Worm (Caenorhabditis elegans) whole organism, dauer: ENCODE data around the gene ubc-6.
"Not testable (repeated sequence)": the region's sequence is repeated elsewhere in the genome, so short reads cannot be mapped to it uniquely, and the experiment has no call there.

ENCODE experiments used
- unc-62 ChIP-seq: sonication (generic microtip); optimal IDR thresholded peaks from 2 replicates; lab custom pipeline; 2017; ENCODE audit warnings: missing biosample characterization, missing genetic modification reagents, missing genetic modification characterization

Gene ubc-6

DNA sequence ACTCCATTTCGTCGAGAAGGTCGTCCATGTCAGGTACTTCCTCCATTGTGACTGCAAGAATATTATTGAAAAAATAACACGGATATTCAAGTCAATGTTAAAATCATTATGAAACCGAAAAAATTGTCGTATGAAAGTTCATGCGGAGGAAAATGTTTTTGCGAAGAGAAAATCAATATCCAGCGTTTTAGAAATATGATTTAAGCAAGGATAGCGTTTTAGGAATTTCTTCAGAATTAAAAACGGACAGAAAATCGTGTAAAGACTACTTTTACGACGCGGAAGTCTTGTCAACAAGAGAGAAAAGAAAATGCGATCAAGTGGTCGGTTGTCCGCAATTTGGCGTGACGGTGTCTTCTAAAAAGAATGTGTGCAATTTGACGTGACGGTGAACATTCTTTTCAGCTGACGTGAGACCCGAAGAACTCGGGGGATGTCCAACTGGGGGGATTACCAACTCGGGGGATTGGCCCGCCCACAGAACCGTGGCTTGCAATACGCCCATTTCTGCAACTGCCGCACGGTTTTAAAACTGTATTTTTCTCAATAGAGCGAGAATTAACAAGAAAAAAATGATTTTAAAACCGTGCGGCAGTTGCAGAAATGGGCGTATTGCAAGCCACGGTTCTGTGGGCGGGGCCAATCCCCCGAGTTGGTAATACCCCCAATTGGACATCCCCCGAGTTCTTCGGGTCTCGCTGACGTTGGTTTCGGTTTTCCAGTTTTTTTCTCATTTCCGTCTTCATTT is at the start of gene ubc-6, which contains the start of gene aka-1:
ubc-6 (plus strand) TSS at position 701 of the 748 bp plus-strand sequence.
aka-1 (minus strand) TSS at position 51 of the 748 bp plus-strand sequence.
- no peak for TF ChIP-seq unc-62 (GFP tag; lab: Kevin White, UChicago)

DNA sequence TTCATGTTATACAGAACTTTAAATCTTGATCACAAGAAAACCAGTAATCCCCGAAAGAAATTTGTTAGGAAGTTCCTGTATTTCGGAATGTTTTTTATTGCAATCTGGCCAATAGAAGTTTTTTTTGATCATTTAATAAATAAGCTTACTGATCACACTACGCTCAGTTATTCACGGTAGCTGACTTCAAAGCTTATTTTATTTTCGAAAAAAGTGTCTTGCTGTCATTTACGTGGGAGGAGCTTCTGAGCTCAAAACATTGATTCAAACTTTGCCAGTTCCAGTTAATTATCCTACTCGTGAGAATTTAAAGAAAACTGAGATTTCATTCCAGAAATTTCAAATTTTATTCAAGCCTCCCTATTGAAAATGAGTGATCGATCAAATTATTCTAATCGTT is 46.7 kb upstream of the ubc-6 start, which contains the start of gene srd-54:
srd-54 (plus strand) TSS at position 301 of the 400 bp plus-strand sequence.
- TF ChIP-seq unc-62 (GFP tag; lab: Kevin White, UChicago) = no peak

DNA sequence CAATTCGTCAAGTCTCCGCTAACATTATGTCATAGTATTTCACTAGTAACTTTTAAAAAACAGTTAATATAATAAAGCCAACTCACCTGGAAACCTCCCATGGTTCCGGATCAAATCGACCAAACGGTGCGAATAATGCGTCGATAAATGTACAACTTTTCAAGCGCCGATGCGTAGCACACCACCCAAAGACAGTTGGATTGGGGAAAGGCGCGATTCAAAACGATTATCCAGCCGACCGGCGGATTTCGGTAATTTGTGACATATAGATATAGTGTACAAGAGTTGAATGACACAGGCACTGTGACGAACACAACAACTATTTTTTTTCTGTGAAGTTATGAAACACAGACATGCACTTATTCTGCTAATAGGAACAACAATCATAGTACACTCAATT is 44.8 kb upstream of the ubc-6 start, which contains the start of gene kcc-3:
kcc-3 (minus strand) TSS at position 101 of the 400 bp plus-strand sequence.
- TF ChIP-seq unc-62 (GFP tag; lab: Kevin White, UChicago) = no peak

DNA sequence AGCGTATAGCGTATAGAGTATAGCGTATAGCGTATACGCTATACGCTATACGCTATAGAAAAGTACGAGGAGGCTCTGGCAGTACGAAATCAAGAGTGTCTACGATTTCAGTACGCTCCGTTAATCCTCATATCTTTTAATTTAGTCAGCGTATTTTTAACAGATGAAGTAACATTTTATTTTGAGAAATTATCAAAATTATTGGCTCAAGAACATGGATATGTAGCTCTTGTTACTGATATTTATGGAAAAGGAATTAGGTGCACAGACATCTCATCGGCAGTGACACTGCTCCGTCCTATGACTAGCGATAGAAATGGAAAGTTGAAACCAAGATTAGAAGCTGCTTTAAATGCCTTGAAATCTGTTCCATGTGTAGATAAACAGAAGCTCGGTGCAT is 44.0 kb upstream of the ubc-6 start, which contains the start of gene K02A2.1:
K02A2.1 (plus strand) TSS at position 301 of the 400 bp plus-strand sequence.
- not testable (repeated sequence) for TF ChIP-seq unc-62 (GFP tag; lab: Kevin White, UChicago)

DNA sequence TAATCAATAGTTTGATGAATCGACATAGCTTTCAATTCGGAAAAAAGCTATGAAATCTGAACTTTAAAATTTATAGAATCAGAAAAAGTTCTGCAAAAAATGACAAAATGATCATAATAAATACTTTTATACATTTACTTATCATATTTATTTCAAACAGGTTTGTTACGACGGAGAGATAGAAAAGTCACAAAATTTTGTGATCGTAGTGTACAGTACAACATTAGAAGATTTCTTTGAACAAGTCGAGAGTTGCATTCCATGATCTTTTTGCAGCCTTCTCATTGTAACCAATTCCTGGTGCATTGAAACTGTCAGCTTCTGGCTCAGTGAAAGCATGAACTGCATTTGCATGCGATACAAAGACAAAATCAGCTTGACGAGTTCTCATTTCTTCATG is 22.8 kb upstream of the ubc-6 start, which contains the start of gene D1022.3:
D1022.3 (minus strand) TSS at position 101 of the 400 bp plus-strand sequence.
- TF ChIP-seq unc-62 (GFP tag; lab: Kevin White, UChicago) = no peak

DNA sequence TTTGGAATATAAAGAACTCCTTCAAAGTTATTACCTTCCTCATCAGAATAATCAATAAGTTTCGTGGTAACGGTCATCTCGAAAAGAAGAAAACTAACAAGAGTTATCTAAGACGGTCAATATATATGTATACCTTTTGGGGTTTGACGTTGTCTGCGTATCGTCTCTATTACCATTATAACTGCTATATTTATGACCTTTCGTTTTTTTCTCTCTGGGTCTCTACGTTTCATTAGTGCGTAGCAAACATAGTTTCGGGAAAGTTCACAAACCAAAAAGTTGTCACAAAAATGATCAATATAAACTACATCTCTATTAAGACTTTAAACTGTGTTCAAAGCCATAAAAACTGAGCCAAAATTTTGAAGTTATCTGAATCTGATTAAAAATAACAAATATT is 21.8 kb upstream of the ubc-6 start, which contains the start of gene D1022.4:
D1022.4 (minus strand) TSS at position 83 of the 400 bp plus-strand sequence.
- no peak for TF ChIP-seq unc-62 (GFP tag; lab: Kevin White, UChicago)

DNA sequence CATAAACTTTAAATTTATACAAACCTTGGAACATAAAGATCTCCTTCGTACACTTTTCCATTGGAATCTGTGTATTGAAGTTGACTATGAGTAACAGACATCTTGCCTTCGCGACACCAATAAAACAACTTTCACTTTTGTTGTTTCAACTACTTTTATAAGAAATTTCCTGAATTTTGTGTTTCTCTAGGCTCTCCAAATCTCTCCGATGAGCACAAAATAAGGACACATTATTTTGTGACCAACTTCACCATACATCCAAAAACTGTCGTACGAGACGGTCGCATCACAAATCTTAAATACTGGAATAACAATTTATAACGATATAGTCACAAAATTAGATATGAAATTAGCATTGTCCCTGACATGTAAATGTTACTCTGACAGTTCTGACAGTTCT is 20.3 kb upstream of the ubc-6 start, which contains the start of gene D1022.5:
D1022.5 (minus strand) TSS at position 101 of the 400 bp plus-strand sequence.
- TF ChIP-seq unc-62 (GFP tag; lab: Kevin White, UChicago) = no peak

DNA sequence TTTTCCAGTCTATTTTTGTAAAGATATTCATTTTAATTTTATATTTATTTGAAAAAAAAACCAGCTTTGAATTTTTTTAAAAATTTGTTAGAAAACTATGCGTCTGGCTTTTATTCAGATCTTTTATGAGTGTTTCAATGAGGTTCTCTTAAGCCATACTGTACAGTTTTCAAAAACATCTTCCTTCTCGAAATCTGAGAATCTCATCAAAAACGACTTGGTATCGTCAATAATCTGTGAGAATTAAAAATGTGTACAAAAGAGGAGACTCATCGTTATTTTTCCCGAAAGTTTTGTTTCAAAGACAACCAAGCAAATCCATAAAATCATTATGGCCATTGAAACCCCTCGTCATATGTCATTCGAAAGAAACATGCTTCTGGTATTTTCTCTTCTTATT is 19.8 kb upstream of the ubc-6 start, which contains the start of gene D1022.2:
D1022.2 (plus strand) TSS at position 301 of the 400 bp plus-strand sequence.
- no peak for TF ChIP-seq unc-62 (GFP tag; lab: Kevin White, UChicago)

DNA sequence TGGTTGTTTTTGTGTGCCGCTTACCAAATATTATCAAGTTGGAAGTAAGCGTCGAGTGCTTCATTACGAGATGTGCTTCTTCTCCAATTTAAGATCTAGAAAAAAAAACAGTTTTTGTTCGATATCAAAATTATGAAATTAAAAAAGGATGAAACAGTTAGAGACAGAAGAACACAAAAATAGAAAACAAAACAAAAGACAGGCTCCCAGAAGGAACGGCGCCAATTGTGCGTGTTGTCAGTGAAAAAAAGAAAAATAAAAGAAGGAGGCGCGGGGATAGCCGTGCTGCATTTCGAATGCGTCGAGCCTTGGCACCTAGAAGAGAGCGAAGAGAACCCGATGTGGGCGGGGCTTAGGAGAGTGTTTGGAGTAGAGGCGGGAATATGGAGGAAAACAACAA is 13.5 kb upstream of the ubc-6 start, which contains the start of gene sro-1:
sro-1 (minus strand) TSS at position 101 of the 400 bp plus-strand sequence.
- no peak for TF ChIP-seq unc-62 (GFP tag; lab: Kevin White, UChicago)

DNA sequence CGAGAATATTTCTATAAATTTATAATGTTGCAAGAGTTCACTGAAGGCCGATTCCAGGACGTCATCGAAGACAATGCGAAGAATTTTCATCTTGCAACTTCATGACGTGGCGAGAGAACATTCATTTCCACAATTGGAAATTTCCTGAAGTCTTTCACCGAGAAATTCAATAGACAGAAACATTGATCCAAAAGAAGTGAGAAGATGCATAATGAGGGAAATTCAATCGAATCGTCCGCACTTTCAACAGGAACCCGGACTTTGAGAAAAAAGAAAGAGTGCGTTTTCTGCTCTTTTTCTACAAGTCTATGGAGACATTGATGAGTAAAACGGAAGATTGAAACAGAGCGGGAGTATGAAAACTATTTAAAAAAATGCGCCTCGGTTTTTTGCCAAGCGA is 9.7 kb upstream of the ubc-6 start:
- no peak for TF ChIP-seq unc-62 (GFP tag; lab: Kevin White, UChicago)

DNA sequence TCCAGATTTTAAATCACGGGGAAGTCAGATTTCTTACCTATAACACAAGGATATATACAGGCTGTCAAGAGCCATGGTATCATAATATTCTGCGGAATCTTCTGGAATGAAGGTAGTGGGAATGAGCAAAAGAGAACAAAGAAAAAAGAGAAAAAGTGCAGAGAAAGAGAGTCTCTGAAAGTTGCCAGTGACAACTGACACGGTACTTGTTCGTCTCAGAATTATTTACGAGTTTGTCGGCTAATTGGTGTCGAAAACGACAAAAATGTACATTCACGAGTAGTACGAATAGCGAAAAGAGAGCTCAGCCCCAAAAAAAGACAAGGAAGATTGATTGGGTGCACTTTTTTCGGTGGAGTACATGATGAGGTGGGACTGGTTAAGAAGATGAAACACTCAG is 4.0 kb downstream of the ubc-6 start, which contains the start of gene cah-2:
cah-2 (minus strand) TSS at position 101 of the 400 bp plus-strand sequence.
- TF ChIP-seq unc-62 (GFP tag; lab: Kevin White, UChicago) = no peak

DNA sequence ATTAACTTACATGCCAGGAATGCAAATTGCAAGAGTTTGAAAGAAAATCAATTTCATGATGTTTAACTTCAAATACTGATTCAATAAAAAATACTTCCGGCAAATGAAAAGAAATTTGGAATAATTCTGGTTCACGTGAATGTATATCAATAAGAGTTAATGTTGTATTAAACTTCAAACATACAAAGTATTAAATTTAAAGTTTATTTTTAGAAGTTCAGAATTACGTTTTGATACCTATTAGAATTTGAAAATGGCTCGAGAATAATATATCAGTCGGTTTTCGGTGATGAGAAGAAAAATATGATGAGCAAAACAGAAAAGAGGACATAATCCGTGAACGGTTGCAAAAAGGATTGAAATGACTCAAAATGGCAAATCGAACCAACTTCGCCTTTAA is 10.6 kb downstream of the ubc-6 start, which contains the start of gene D1022.9:
D1022.9 (minus strand) TSS at position 101 of the 400 bp plus-strand sequence.
- TF ChIP-seq unc-62 (GFP tag; lab: Kevin White, UChicago) = no peak

DNA sequence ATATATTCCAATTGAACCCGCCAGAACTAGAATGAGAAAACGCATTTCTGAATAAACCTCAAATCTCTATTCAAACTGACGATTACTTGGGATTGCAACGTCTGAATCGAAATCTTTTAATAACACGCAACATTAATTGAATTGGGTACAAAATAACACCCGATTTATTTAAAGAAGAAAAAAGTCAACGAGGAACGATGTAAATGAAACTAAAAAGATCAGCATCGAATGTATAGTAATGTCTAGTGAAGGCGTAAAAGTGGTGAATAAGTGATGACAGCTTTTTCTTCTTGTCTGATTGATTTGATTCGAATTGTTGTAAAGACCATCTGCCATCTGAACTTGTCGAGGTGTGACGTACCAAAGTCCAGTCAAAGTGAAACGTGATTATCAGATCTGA is 14.6 kb downstream of the ubc-6 start, which contains the start of gene nas-23:
nas-23 (minus strand) TSS at position 101 of the 400 bp plus-strand sequence.
- no peak for TF ChIP-seq unc-62 (GFP tag; lab: Kevin White, UChicago)

DNA sequence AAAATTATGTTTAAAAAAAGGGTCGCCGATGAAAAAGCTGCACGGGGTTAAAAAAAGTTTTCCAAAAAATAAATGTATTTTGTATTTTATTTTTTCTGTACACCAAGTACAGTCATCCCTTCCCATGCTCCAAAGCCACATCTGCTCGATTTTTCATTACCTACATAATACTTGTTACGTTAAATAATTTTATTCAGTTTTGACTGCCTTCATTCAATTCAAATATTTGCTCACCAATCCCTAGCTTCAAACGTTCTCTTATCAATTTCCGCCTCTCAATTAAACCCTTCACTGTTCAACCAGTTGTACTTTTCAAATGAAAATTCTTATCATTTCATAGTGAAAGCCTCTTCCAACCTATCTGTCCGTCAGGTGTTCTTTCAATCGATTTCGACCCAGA is 15.2 kb downstream of the ubc-6 start, which contains the start of gene R10H1.1:
R10H1.1 (plus strand) TSS at position 301 of the 400 bp plus-strand sequence.
- no peak for TF ChIP-seq unc-62 (GFP tag; lab: Kevin White, UChicago)

DNA sequence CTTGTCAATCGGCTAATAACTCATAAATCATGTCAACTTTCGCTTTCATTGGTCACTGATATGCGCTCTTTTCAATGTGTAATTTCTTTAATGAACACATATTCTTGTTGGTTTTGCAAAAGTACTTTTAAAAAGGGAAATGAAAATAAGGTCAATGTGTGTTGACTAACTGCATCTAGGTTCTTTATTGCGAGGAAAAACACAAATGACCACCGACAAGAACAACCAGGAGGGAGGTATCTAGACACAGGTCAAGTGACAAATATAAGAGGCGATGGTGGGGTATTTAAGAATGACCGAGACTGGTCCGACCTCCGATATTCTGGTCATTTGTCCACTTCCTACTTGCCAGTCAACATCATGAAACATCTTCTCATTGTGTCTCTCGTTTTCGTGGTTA is 17.1 kb downstream of the ubc-6 start, which contains the start of gene spi-1:
spi-1 (plus strand) TSS at position 178 of the 400 bp plus-strand sequence.
- TF ChIP-seq unc-62 (GFP tag; lab: Kevin White, UChicago) = no peak

DNA sequence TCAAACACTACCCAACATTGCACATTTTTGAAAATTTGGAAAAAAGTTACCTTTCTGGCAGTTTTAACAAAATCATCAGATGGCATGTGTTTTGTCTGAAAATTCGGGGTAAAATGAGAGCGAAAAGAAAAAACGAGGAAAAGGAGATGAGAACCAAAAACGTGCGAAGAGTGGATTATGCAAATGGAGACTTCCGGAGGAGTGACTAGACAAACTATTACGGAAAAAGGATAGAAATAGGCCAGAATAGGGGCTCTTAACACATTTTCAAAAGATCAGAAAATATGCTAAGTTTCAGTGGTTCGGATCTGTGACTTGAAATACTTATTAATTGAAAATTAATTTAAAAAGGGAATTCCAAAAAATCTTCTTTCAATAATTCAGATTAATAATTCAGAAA is 20.4 kb downstream of the ubc-6 start, which contains the start of gene srab-14:
srab-14 (minus strand) TSS at position 101 of the 400 bp plus-strand sequence.
- no peak for TF ChIP-seq unc-62 (GFP tag; lab: Kevin White, UChicago)
